Worm (Caenorhabditis elegans) whole organism, L2 larva: Measurements from ENCODE around the gene F49F1.5.
A peak's percentile ranks its signal among the peaks of the same experiment; 100 is the strongest.
"Not testable (repeated sequence)": the region's sequence is repeated elsewhere in the genome, so short reads cannot be mapped to it uniquely, and the experiment has no call there.

Experiments
- F13H6.1 ChIP-seq: sonication (generic microtip); optimal IDR thresholded peaks from 2 replicates; lab custom pipeline; 2016; ENCODE audit warnings: missing genetic modification characterization, missing compliant biosample characterization
- Y55F3AM.14 ChIP-seq: fragments of 200-800 bp; sonication (Bioruptor generic); optimal IDR thresholded peaks from 2 replicates; lab custom pipeline; 2018; ENCODE audit warnings: mild to moderate bottlenecking, missing genetic modification characterization, missing compliant biosample characterization
- ZK546.5 ChIP-seq: sonication (generic microtip); optimal IDR thresholded peaks from 2 replicates; lab custom pipeline; 2017; ENCODE audit warnings: missing biosample characterization, missing genetic modification characterization
- alr-1 ChIP-seq: fragments of 150-350 bp; optimal IDR thresholded peaks from 2 replicates; lab custom pipeline; 2014; ENCODE audit warnings: missing biosample characterization, missing genetic modification characterization
- aly-2 ChIP-seq: fragments of 150-350 bp; optimal IDR thresholded peaks from 2 replicates; lab custom pipeline; 2014; ENCODE audit warnings: missing biosample characterization, missing genetic modification characterization
- crh-2 ChIP-seq: sonication (generic microtip); optimal IDR thresholded peaks from 2 replicates; lab custom pipeline; 2017; ENCODE audit warnings: missing biosample characterization, missing genetic modification characterization
- egl-27 ChIP-seq: sonication (generic microtip); optimal IDR thresholded peaks from 3 replicates; lab custom pipeline; 2017; ENCODE audit warnings: missing biosample characterization, missing genetic modification reagents, missing genetic modification characterization
- elt-1 ChIP-seq: fragments of 150-350 bp; optimal IDR thresholded peaks from 2 replicates; lab custom pipeline; 2014; ENCODE audit warnings: missing biosample characterization, missing genetic modification characterization
- elt-3 ChIP-seq: sonication (generic microtip); optimal IDR thresholded peaks from 2 replicates; lab custom pipeline; 2017; ENCODE audit warnings: missing biosample characterization, missing genetic modification characterization
- fos-1 ChIP-seq: fragments of 150-350 bp; optimal IDR thresholded peaks from 2 replicates; lab custom pipeline; 2014; ENCODE audit warnings: missing biosample characterization, missing genetic modification characterization
- gmeb-1 ChIP-seq: fragments of 150-350 bp; optimal IDR thresholded peaks from 2 replicates; lab custom pipeline; 2014; ENCODE audit warnings: missing biosample characterization, missing genetic modification characterization
- lin-11 ChIP-seq: fragments of 150-350 bp; sonication (generic microtip); optimal IDR thresholded peaks from 2 replicates; lab custom pipeline; 2014; ENCODE audit warnings: missing biosample characterization, missing genetic modification characterization, inconsistent platforms, mixed read lengths
- mab-5 ChIP-seq: fragments of 150-350 bp; optimal IDR thresholded peaks from 2 replicates; lab custom pipeline; 2014; ENCODE audit warnings: missing biosample characterization, missing genetic modification characterization
- mbf-1 ChIP-seq: sonication (generic microtip); optimal IDR thresholded peaks from 2 replicates; lab custom pipeline; 2017; ENCODE audit warnings: missing biosample characterization, missing genetic modification characterization
- mdl-1 ChIP-seq, 2 experiments: fragments of 150-350 bp in 1 of 2; sonication (generic microtip) in 1 of 2; optimal IDR thresholded peaks; 2 replicates each; lab custom pipeline; 2017; ENCODE audit warnings: missing biosample characterization in 2 of 2, missing genetic modification characterization in 2 of 2
- nhr-10 ChIP-seq: sonication (generic microtip); optimal IDR thresholded peaks from 2 replicates; lab custom pipeline; 2017; ENCODE audit warnings: missing biosample characterization, missing genetic modification characterization
- nhr-11 ChIP-seq: fragments of 150-350 bp; optimal IDR thresholded peaks from 2 replicates; lab custom pipeline; 2014; ENCODE audit warnings: missing biosample characterization, missing genetic modification characterization
- nhr-12 ChIP-seq: fragments of 150-350 bp; optimal IDR thresholded peaks from 2 replicates; lab custom pipeline; 2014; ENCODE audit warnings: missing biosample characterization, missing genetic modification characterization
- nhr-129 ChIP-seq: fragments of 150-350 bp; optimal IDR thresholded peaks from 2 replicates; lab custom pipeline; 2014; ENCODE audit warnings: missing biosample characterization, missing genetic modification characterization
- nhr-237 ChIP-seq: fragments of 150-350 bp; optimal IDR thresholded peaks from 2 replicates; lab custom pipeline; 2014; ENCODE audit warnings: missing biosample characterization, missing genetic modification characterization
- nhr-6 ChIP-seq: fragments of 150-350 bp; optimal IDR thresholded peaks from 2 replicates; lab custom pipeline; 2014; ENCODE audit warnings: missing biosample characterization, missing genetic modification characterization
- nhr-77 ChIP-seq: fragments of 150-350 bp; optimal IDR thresholded peaks from 2 replicates; lab custom pipeline; 2014; ENCODE audit warnings: missing biosample characterization, missing genetic modification characterization
- sem-4 ChIP-seq: fragments of 150-350 bp; optimal IDR thresholded peaks from 2 replicates; lab custom pipeline; 2014; ENCODE audit warnings: missing biosample characterization, missing genetic modification reagents, missing genetic modification characterization
- sma-9 ChIP-seq, 2 experiments: fragments of 150-350 bp in 1 of 2; sonication (generic microtip) in 1 of 2; optimal IDR thresholded peaks; 2 replicates each; lab custom pipeline; 2014 to 2016; ENCODE audit warnings: missing genetic modification characterization in 2 of 2, mild to moderate bottlenecking in 1 of 2, missing biosample characterization in 1 of 2, missing compliant biosample characterization in 1 of 2, missing genetic modification reagents in 1 of 2, moderate library complexity in 1 of 2
- unc-39 ChIP-seq: fragments of 150-350 bp; optimal IDR thresholded peaks from 2 replicates; lab custom pipeline; 2014; ENCODE audit warnings: missing biosample characterization, missing genetic modification characterization
- unc-62 ChIP-seq: fragments of 150-350 bp; optimal IDR thresholded peaks from 2 replicates; lab custom pipeline; 2014; ENCODE audit warnings: missing biosample characterization, missing genetic modification reagents, missing genetic modification characterization
- ztf-1 ChIP-seq: fragments of 200-800 bp; sonication (Bioruptor generic); conservative IDR thresholded peaks from 2 replicates; pipeline ENCODE4 v1.3.6; 2022; ENCODE audit warnings: missing genetic modification characterization, missing compliant biosample characterization
- ztf-11 ChIP-seq: sonication (generic microtip); optimal IDR thresholded peaks from 2 replicates; lab custom pipeline; 2017; ENCODE audit warnings: missing biosample characterization, missing genetic modification characterization

Gene F49F1.5

ce11 chrIV:4125657-4126056 is 5.4 kb upstream of the F49F1.5 start, which contains the start of gene F49F1.7:
Gene F49F1.7, minus strand, starts transcription at chrIV:4125757.
- not testable (repeated sequence) for TF ChIP-seq mdl-1 (tag; optimal IDR thresholded peaks at IDR 0.05; lab: Kevin White, UChicago); nhr-12; nhr-11 (tag; lab: Kevin White, UChicago)

ce11 chrIV:4123083-4123482 is 2.9 kb upstream of the F49F1.5 start, which contains the start of gene mul-1:
Gene mul-1, minus strand, starts transcription at chrIV:4123166.
- no peak for TF ChIP-seq nhr-10 (tag; lab: Kevin White, UChicago)
- TF ChIP-seq lin-11 (tag; lab: Kevin White, UChicago): no peak
- TF ChIP-seq unc-39 (tag; lab: Kevin White, UChicago): no peak
- no peak for TF ChIP-seq aly-2 (tag; lab: Kevin White, UChicago)
- TF ChIP-seq unc-62 (GFP tag; lab: Kevin White, UChicago): no peak
- TF ChIP-seq, all 48 proteins: peak for 0

ce11 chrIV:4121055-4121454 is 840 bp upstream of the F49F1.5 start:
- TF ChIP-seq aly-2 (tag; lab: Kevin White, UChicago) (no peak), crh-2 (tag; lab: Kevin White, UChicago) (no peak), lin-11 (tag; lab: Kevin White, UChicago) (no peak), Y55F3AM.14 (GFP tag; lab: Kevin White, UChicago) (no peak), nhr-77 (tag; lab: Kevin White, UChicago) (no peak), ZK546.5 (tag; lab: Kevin White, UChicago) (no peak), fos-1 (no peak), elt-1 (tag; lab: Kevin White, UChicago) (no peak), mbf-1 (no peak), alr-1 (no peak), nhr-237 (tag; lab: Kevin White, UChicago) (no peak), sem-4 (tag; lab: Kevin White, UChicago) (no peak), ztf-1 (GFP tag; lab: Robert Waterston, UW) (no peak), elt-3 (no peak), egl-27 (tag; lab: Kevin White, UChicago) (no peak), nhr-11 (tag; lab: Kevin White, UChicago) (no peak), unc-39 (tag; lab: Kevin White, UChicago) (no peak)

ce11 chrIV:4117432-4117831 is 2.8 kb downstream of the F49F1.5 start, which contains the start of gene drd-50:
Gene drd-50, plus strand, starts transcription at chrIV:4117732.
- TF ChIP-seq sem-4 (tag; lab: Kevin White, UChicago) (no peak), unc-39 (tag; lab: Kevin White, UChicago) (no peak), nhr-11 (tag; lab: Kevin White, UChicago) (no peak), fos-1 (peak; percentile 15)

ce11 chrIV:4115634-4116033 is 4.6 kb downstream of the F49F1.5 start, which contains the start of the genes F49F1.4 and F49F1.2:
Gene F49F1.4, minus strand, starts transcription at chrIV:4115734.
Gene F49F1.2, plus strand, starts transcription at chrIV:4115943.
- TF ChIP-seq lin-11 (tag; lab: Kevin White, UChicago) (no peak), nhr-12 (no peak), ztf-1 (GFP tag; lab: Robert Waterston, UW) (no peak), sma-9 (GFP tag; optimal IDR thresholded peaks at IDR 0.05; lab: Kevin White, UChicago) (no peak), sma-9 (tag; optimal IDR thresholded peaks at IDR 0.05; lab: Kevin White, UChicago) (no peak), ztf-11 (tag; lab: Kevin White, UChicago) (no peak), Y55F3AM.14 (GFP tag; lab: Kevin White, UChicago) (no peak), mbf-1 (no peak), gmeb-1 (tag; lab: Kevin White, UChicago) (no peak), nhr-11 (tag; lab: Kevin White, UChicago) (no peak), nhr-129 (no peak)
- TF ChIP-seq, all 48 proteins: peak for 0

ce11 chrIV:4114526-4114925 is 5.7 kb downstream of the F49F1.5 start, which contains the start of gene F49F1.15:
Gene F49F1.15, minus strand, starts transcription at chrIV:4114626.
- TF ChIP-seq alr-1: no peak

ce11 chrIV:4112387-4112786 is 7.8 kb downstream of the F49F1.5 start, which contains the start of gene F49F1.14:
Gene F49F1.14, minus strand, starts transcription at chrIV:4112487.
- no peak for TF ChIP-seq elt-3
- no peak for TF ChIP-seq sma-9 (GFP tag; optimal IDR thresholded peaks at IDR 0.05; lab: Kevin White, UChicago)
- no peak for TF ChIP-seq sma-9 (tag; optimal IDR thresholded peaks at IDR 0.05; lab: Kevin White, UChicago)
- no peak for TF ChIP-seq Y55F3AM.14 (GFP tag; lab: Kevin White, UChicago)
- no peak for TF ChIP-seq crh-2 (tag; lab: Kevin White, UChicago)
- no peak for TF ChIP-seq nhr-6 (tag; lab: Kevin White, UChicago)
- no peak for TF ChIP-seq mab-5 (tag; lab: Kevin White, UChicago)
- TF ChIP-seq fos-1: no peak
- TF ChIP-seq gmeb-1 (tag; lab: Kevin White, UChicago): no peak
- no peak for TF ChIP-seq F13H6.1 (tag; lab: Kevin White, UChicago)
